Worm (Caenorhabditis elegans) whole organism, young adult: ENCODE results near the gene srh-127.

Experiments
- ZK185.1 ChIP-seq: sonication (generic microtip); optimal IDR thresholded peaks from 2 replicates; lab custom pipeline; 2016; ENCODE audit warnings: mild to moderate bottlenecking, missing genetic modification characterization, missing compliant biosample characterization; ENCODE audit not compliant: poor library complexity, severe bottlenecking
- mcd-1 ChIP-seq: fragments of 200-800 bp; sonication (Bioruptor generic); IDR thresholded peaks from 2 replicates; pipeline ENCODE4 v1.3.6; 2022; ENCODE audit warnings: missing genetic modification reagents, missing genetic modification characterization, missing compliant biosample characterization

- TF ChIP-seq mcd-1 (GFP tag; lab: Robert Waterston, UW) (no peak), ZK185.1 (tag; lab: Kevin White, UChicago) (no peak)
Measured at ce11 chrV:2870127-2870526, 22.9 kb upstream of the srh-127 start, which contains the start of gene srh-243.
